ENCODE assay signal across 4 worm cellular contexts in genomic region chrIII:1921136-1921680, ce11.
TF ChIP-seq lines count a peak whose summit lies in the region.

No protein-coding gene starts in this region.

TF ChIP-seq in whole organism, L2 larva, 48 proteins besides CTCF, POLR2A, EP300 and RAD21 (continues in another document):
- peak; percentile 85 for TF ChIP-seq zag-1 (tag; optimal IDR thresholded peaks at IDR 0.05; lab: Kevin White, UChicago)
- peak; percentile 71 to 92 for TF ChIP-seq lsy-2 (tag; optimal IDR thresholded peaks at IDR 0.05; lab: Kevin White, UChicago)
- no peak for TF ChIP-seq nhr-77 (tag; optimal IDR thresholded peaks at IDR 0.05; lab: Kevin White, UChicago)
- peak; percentile 86 for TF ChIP-seq snpc-4 (tag; optimal IDR thresholded peaks at IDR 0.05; lab: Kevin White, UChicago)
- peak; percentile 100 for TF ChIP-seq egl-27 (tag; optimal IDR thresholded peaks at IDR 0.05; lab: Kevin White, UChicago)
- peak; percentile 31 for TF ChIP-seq R02D3.7 (tag; optimal IDR thresholded peaks at IDR 0.05; lab: Kevin White, UChicago)
- no peak for TF ChIP-seq dmd-4 (tag; optimal IDR thresholded peaks at IDR 0.05; lab: Kevin White, UChicago)
- TF ChIP-seq nhr-237 (tag; optimal IDR thresholded peaks at IDR 0.05; lab: Kevin White, UChicago) = peak; percentile 74
- peak; percentile 82 for TF ChIP-seq fos-1 (tag; optimal IDR thresholded peaks at IDR 0.05; lab: Kevin White, UChicago)
- TF ChIP-seq lin-11 (tag; optimal IDR thresholded peaks at IDR 0.05; lab: Kevin White, UChicago) = peak; percentile 84
- TF ChIP-seq unc-55 (GFP tag; optimal IDR thresholded peaks at IDR 0.05; lab: Kevin White, UChicago) = peak; percentile 92
- TF ChIP-seq elt-3 (tag; optimal IDR thresholded peaks at IDR 0.05; lab: Kevin White, UChicago) = no peak
- TF ChIP-seq nhr-25 (tag; optimal IDR thresholded peaks at IDR 0.05; lab: Kevin White, UChicago) = peak; percentile 97
- TF ChIP-seq F13H6.1 (tag; optimal IDR thresholded peaks at IDR 0.05; lab: Kevin White, UChicago) = peak; percentile 100
- 0 out of 2 replicates have a peak, but pooled peaks have one; percentile 90 for TF ChIP-seq ztf-1 (GFP tag; conservative IDR thresholded peaks at IDR 0.05; lab: Robert Waterston, UW)
- peak; percentile 88 for TF ChIP-seq nhr-129 (tag; optimal IDR thresholded peaks at IDR 0.05; lab: Kevin White, UChicago)
- peak; percentile 48 for TF ChIP-seq unc-62 (GFP tag; optimal IDR thresholded peaks at IDR 0.05; lab: Kevin White, UChicago)
- TF ChIP-seq unc-39 (tag; optimal IDR thresholded peaks at IDR 0.05; lab: Kevin White, UChicago) = no peak
- TF ChIP-seq alr-1 (tag; optimal IDR thresholded peaks at IDR 0.05; lab: Kevin White, UChicago) = no peak
- TF ChIP-seq mdl-1 (tag; optimal IDR thresholded peaks at IDR 0.05; lab: Kevin White, UChicago) = peak; percentile 96
- peak; percentile 81 for TF ChIP-seq blmp-1 (tag; optimal IDR thresholded peaks at IDR 0.05; lab: Kevin White, UChicago; ENCODE audit: insufficient read depth)
- peak; percentile 98 for TF ChIP-seq sma-3 (GFP tag; optimal IDR thresholded peaks at IDR 0.05; lab: Kevin White, UChicago)
- TF ChIP-seq ZK546.5 (tag; optimal IDR thresholded peaks at IDR 0.05; lab: Kevin White, UChicago) = no peak

TF ChIP-seq in whole organism, L4 larva, 104 proteins besides CTCF, POLR2A, EP300 and RAD21 (continues in another document):
- peak; percentile 60 for TF ChIP-seq attf-4 (tag; optimal IDR thresholded peaks at IDR 0.05; lab: Kevin White, UChicago)
- TF ChIP-seq Y105C5A.15 (GFP tag; IDR thresholded peaks at IDR 0.05; lab: Robert Waterston, UW) = no peak
- TF ChIP-seq unc-130 (GFP tag; optimal IDR thresholded peaks at IDR 0.05; lab: Kevin White, UChicago) = no peak
- peak; percentile 55 for TF ChIP-seq mes-2 (tag; optimal IDR thresholded peaks at IDR 0.05; lab: Kevin White, UChicago; ENCODE audit: poor library complexity, severe bottlenecking)
- TF ChIP-seq zag-1 (tag; optimal IDR thresholded peaks at IDR 0.05; lab: Kevin White, UChicago) = no peak
- TF ChIP-seq ceh-44 (GFP tag; IDR thresholded peaks at IDR 0.05; lab: Robert Waterston, UW) = no peak
- peak; percentile 92 to 93 for TF ChIP-seq mdl-1 (tag; optimal IDR thresholded peaks at IDR 0.05; lab: Kevin White, UChicago)
- TF ChIP-seq mxl-2 (GFP tag; conservative IDR thresholded peaks at IDR 0.05; lab: Robert Waterston, UW) = 0 out of 2 replicates have a peak, but pooled peaks have one; percentile 35
- TF ChIP-seq nhr-41 (GFP tag; IDR thresholded peaks at IDR 0.05; lab: Robert Waterston, UW) = peak; percentile 72
- 0 out of 2 replicates have a peak, but pooled peaks have one; percentile 21 for TF ChIP-seq vab-7 (GFP tag; IDR thresholded peaks at IDR 0.05; lab: Robert Waterston, UW)
- peak in 1 of 2 experiments; percentile 100 for TF ChIP-seq unc-62 (GFP tag; optimal IDR thresholded peaks at IDR 0.05 in 1 of 2; lab: Kevin White, UChicago)
- no peak for TF ChIP-seq unc-62 (tag; optimal IDR thresholded peaks at IDR 0.05; lab: Kevin White, UChicago)
- peak; percentile 74 for TF ChIP-seq zfp-3 (GFP tag; conservative IDR thresholded peaks at IDR 0.05; lab: Robert Waterston, UW)
- TF ChIP-seq ceh-28 (tag; optimal IDR thresholded peaks at IDR 0.05; lab: Kevin White, UChicago) = peak; percentile 26
- peak; percentile 62 for TF ChIP-seq dpl-1 (GFP tag; optimal IDR thresholded peaks at IDR 0.05; lab: Kevin White, UChicago)
- TF ChIP-seq nhr-6 (tag; optimal IDR thresholded peaks at IDR 0.05; lab: Kevin White, UChicago) = peak; percentile 65
- peak; percentile 98 for TF ChIP-seq pha-4 (GFP tag; IDR thresholded peaks at IDR 0.05; lab: Robert Waterston, UW)
- peak; percentile 29 for TF ChIP-seq pha-4 (tag; optimal IDR thresholded peaks at IDR 0.05; lab: Kevin White, UChicago)
- peak; percentile 90 for TF ChIP-seq hlh-30 (tag; optimal IDR thresholded peaks at IDR 0.05; lab: Kevin White, UChicago; ENCODE audit: insufficient read depth)
- peak; percentile 99 for TF ChIP-seq aha-1 (tag; lab: Kevin White, UChicago)
- TF ChIP-seq nhr-237 (tag; optimal IDR thresholded peaks at IDR 0.05; lab: Kevin White, UChicago) = no peak
- peak; percentile 96 for TF ChIP-seq rbr-2 (tag; optimal IDR thresholded peaks at IDR 0.05; lab: Kevin White, UChicago)
- peak; percentile 88 for TF ChIP-seq nhr-28 (tag; optimal IDR thresholded peaks at IDR 0.05; lab: Kevin White, UChicago)

TF ChIP-seq in whole organism, late embryonic, 69 proteins besides CTCF, POLR2A, EP300 and RAD21 (continues in another document):
- TF ChIP-seq tbx-7 (tag; optimal IDR thresholded peaks at IDR 0.05; lab: Kevin White, UChicago) (peak; percentile 19), ceh-2 (tag; optimal IDR thresholded peaks at IDR 0.05; lab: Kevin White, UChicago) (peak; percentile 69), pha-2 (tag; optimal IDR thresholded peaks at IDR 0.05; lab: Kevin White, UChicago) (peak; percentile 36), ceh-9 (tag; optimal IDR thresholded peaks at IDR 0.05; lab: Kevin White, UChicago) (no peak), ceh-19 (GFP tag; optimal IDR thresholded peaks at IDR 0.05; lab: Kevin White, UChicago) (peak; percentile 56), ceh-18 (tag; optimal IDR thresholded peaks at IDR 0.05; lab: Kevin White, UChicago) (peak; percentile 95), pat-9 (tag; optimal IDR thresholded peaks at IDR 0.05; lab: Kevin White, UChicago) (peak; percentile 46), ceh-30 (tag; optimal IDR thresholded peaks at IDR 0.05; lab: Kevin White, UChicago) (peak; percentile 31), ceh-14 (tag; optimal IDR thresholded peaks at IDR 0.05; lab: Kevin White, UChicago) (peak; percentile 90), zip-5 (tag; optimal IDR thresholded peaks at IDR 0.05; lab: Kevin White, UChicago) (peak; percentile 13), T23F11.4 (GFP tag; optimal IDR thresholded peaks at IDR 0.05; lab: Kevin White, UChicago) (peak; percentile 61), ztf-16 (tag; optimal IDR thresholded peaks at IDR 0.05; lab: Kevin White, UChicago) (peak; percentile 7), hlh-15 (tag; optimal IDR thresholded peaks at IDR 0.05; lab: Kevin White, UChicago) (no peak), hlh-13 (GFP tag; optimal IDR thresholded peaks at IDR 0.05; lab: Kevin White, UChicago) (no peak), rnt-1 (tag; optimal IDR thresholded peaks at IDR 0.05; lab: Kevin White, UChicago) (peak; percentile 84), ets-4 (tag; optimal IDR thresholded peaks at IDR 0.05; lab: Kevin White, UChicago) (peak; percentile 58), unc-86 (tag; optimal IDR thresholded peaks at IDR 0.05; lab: Kevin White, UChicago) (peak; percentile 74), sdc-2 (tag; optimal IDR thresholded peaks at IDR 0.05; lab: Kevin White, UChicago) (peak; percentile 63), hlh-30 (tag; optimal IDR thresholded peaks at IDR 0.05; lab: Kevin White, UChicago; ENCODE audit: insufficient read depth) (peak; percentile 58), sox-2 (GFP tag; IDR thresholded peaks at IDR 0.05; lab: Robert Waterston, UW) (peak; percentile 8; the same call in 1 of the 2 replicates), hlh-8 (tag; optimal IDR thresholded peaks at IDR 0.05; lab: Kevin White, UChicago) (peak; percentile 70), ttx-3 (tag; optimal IDR thresholded peaks at IDR 0.05; lab: Kevin White, UChicago) (peak; percentile 28), fkh-10 (GFP tag; optimal IDR thresholded peaks at IDR 0.05; lab: Kevin White, UChicago) (no peak), ceh-48 (tag; optimal IDR thresholded peaks at IDR 0.05; lab: Kevin White, UChicago) (peak; percentile 28), K09A11.1 (tag; optimal IDR thresholded peaks at IDR 0.05; lab: Kevin White, UChicago; ENCODE audit: insufficient read depth) (peak; percentile 14)

TF ChIP-seq in whole organism, mixed stage, embryonic, 35 proteins besides CTCF, POLR2A, EP300 and RAD21 (continues in another document):
- TF ChIP-seq ztf-11 (tag; optimal IDR thresholded peaks at IDR 0.05; lab: Kevin White, UChicago) = peak; percentile 93
- no peak for TF ChIP-seq ceh-83 (GFP tag; optimal IDR thresholded peaks at IDR 0.05; lab: Kevin White, UChicago)
- peak; percentile 97 for TF ChIP-seq unc-120 (tag; optimal IDR thresholded peaks at IDR 0.05; lab: Kevin White, UChicago; ENCODE audit: poor library complexity, severe bottlenecking)
- TF ChIP-seq sem-2 (GFP tag; optimal IDR thresholded peaks at IDR 0.05; lab: Kevin White, UChicago) = no peak
- peak; percentile 83 for TF ChIP-seq drap-1 (GFP tag; optimal IDR thresholded peaks at IDR 0.05; lab: Kevin White, UChicago)
- peak; percentile 52 for TF ChIP-seq lsy-2 (tag; optimal IDR thresholded peaks at IDR 0.05; lab: Kevin White, UChicago)
- TF ChIP-seq mep-1 (tag; optimal IDR thresholded peaks at IDR 0.05; lab: Kevin White, UChicago) = peak; percentile 3
- no peak for TF ChIP-seq flh-1 (GFP tag; optimal IDR thresholded peaks at IDR 0.05; lab: Kevin White, UChicago)
- TF ChIP-seq ces-1 (GFP tag; optimal IDR thresholded peaks at IDR 0.05; lab: Kevin White, UChicago) = peak; percentile 100
- TF ChIP-seq lin-32 (GFP tag; optimal IDR thresholded peaks at IDR 0.05; lab: Kevin White, UChicago) = peak; percentile 15
- peak; percentile 85 for TF ChIP-seq M03D4.4 (tag; optimal IDR thresholded peaks at IDR 0.05; lab: Kevin White, UChicago)
- TF ChIP-seq zip-8 (tag; optimal IDR thresholded peaks at IDR 0.05; lab: Kevin White, UChicago) = no peak
- TF ChIP-seq ham-2 (GFP tag; optimal IDR thresholded peaks at IDR 0.05; lab: Kevin White, UChicago) = peak; percentile 91
- TF ChIP-seq snpc-4 (tag; optimal IDR thresholded peaks at IDR 0.05; lab: Kevin White, UChicago) = no peak
- no peak for TF ChIP-seq tbx-8 (GFP tag; optimal IDR thresholded peaks at IDR 0.05; lab: Kevin White, UChicago)
- TF ChIP-seq mls-2 (tag; optimal IDR thresholded peaks at IDR 0.05; lab: Kevin White, UChicago) = peak; percentile 82
- peak; percentile 85 for TF ChIP-seq unc-62 (GFP tag; optimal IDR thresholded peaks at IDR 0.05; lab: Kevin White, UChicago)
- peak; percentile 83 for TF ChIP-seq sptf-1 (tag; optimal IDR thresholded peaks at IDR 0.05; lab: Kevin White, UChicago)
- peak; percentile 33 for TF ChIP-seq elt-3 (tag; optimal IDR thresholded peaks at IDR 0.05; lab: Kevin White, UChicago)
- peak; percentile 34 for TF ChIP-seq hlh-1 (tag; optimal IDR thresholded peaks at IDR 0.05; lab: Kevin White, UChicago)
- TF ChIP-seq bed-3 (GFP tag; optimal IDR thresholded peaks at IDR 0.05; lab: Kevin White, UChicago) = peak; percentile 54
- TF ChIP-seq mab-5 (tag; optimal IDR thresholded peaks at IDR 0.05; lab: Kevin White, UChicago) = peak; percentile 18
- peak; percentile 80 for TF ChIP-seq blmp-1 (tag; optimal IDR thresholded peaks at IDR 0.05; lab: Kevin White, UChicago)
- no peak for TF ChIP-seq nhr-28 (tag; optimal IDR thresholded peaks at IDR 0.05; lab: Kevin White, UChicago)
- TF ChIP-seq pha-4 (tag; optimal IDR thresholded peaks at IDR 0.05; lab: Kevin White, UChicago) = peak; percentile 85
- TF ChIP-seq unc-39 (tag; optimal IDR thresholded peaks at IDR 0.05; lab: Kevin White, UChicago) = no peak
- peak; percentile 80 for TF ChIP-seq nhr-2 (tag; optimal IDR thresholded peaks at IDR 0.05; lab: Kevin White, UChicago)
- no peak for TF ChIP-seq nhr-76 (tag; optimal IDR thresholded peaks at IDR 0.05; lab: Kevin White, UChicago)
- peak; percentile 89 for TF ChIP-seq nhr-237 (tag; optimal IDR thresholded peaks at IDR 0.05; lab: Kevin White, UChicago)
